Worm (Caenorhabditis elegans) whole organism, L3 larva: ENCODE data around the gene hlh-28.

Source experiments
- daf-12 ChIP-seq: fragments of 150-350 bp; optimal IDR thresholded peaks from 2 replicates; lab custom pipeline; 2014; ENCODE audit warnings: missing biosample characterization, missing genetic modification reagents, missing genetic modification characterization
- elt-1 ChIP-seq: fragments of 150-350 bp; optimal IDR thresholded peaks from 2 replicates; lab custom pipeline; 2014; ENCODE audit warnings: missing biosample characterization, missing genetic modification characterization
- fos-1 ChIP-seq: fragments of 150-350 bp; optimal IDR thresholded peaks from 2 replicates; lab custom pipeline; 2014; ENCODE audit warnings: missing biosample characterization, missing genetic modification characterization
- lin-15B ChIP-seq: fragments of 150-350 bp; optimal IDR thresholded peaks from 2 replicates; lab custom pipeline; 2014; ENCODE audit warnings: missing biosample characterization, missing genetic modification characterization
- lin-39 ChIP-seq: fragments of 150-350 bp; optimal IDR thresholded peaks from 2 replicates; lab custom pipeline; 2018; ENCODE audit warnings: missing biosample characterization, missing genetic modification reagents, missing genetic modification characterization
- nhr-11 ChIP-seq: fragments of 150-350 bp; optimal IDR thresholded peaks from 2 replicates; lab custom pipeline; 2014; ENCODE audit warnings: missing biosample characterization, missing genetic modification characterization
- nhr-12 ChIP-seq: fragments of 150-350 bp; optimal IDR thresholded peaks from 2 replicates; lab custom pipeline; 2014; ENCODE audit warnings: missing biosample characterization, missing genetic modification characterization
- nhr-28 ChIP-seq: fragments of 150-350 bp; optimal IDR thresholded peaks from 2 replicates; lab custom pipeline; 2014; ENCODE audit warnings: missing biosample characterization, missing genetic modification characterization
- nhr-76 ChIP-seq: fragments of 150-350 bp; sonication (generic microtip); optimal IDR thresholded peaks from 5 replicates; lab custom pipeline; 2014; ENCODE audit warnings: missing biosample characterization, missing genetic modification characterization
- pqm-1 ChIP-seq: fragments of 150-350 bp; optimal IDR thresholded peaks from 2 replicates; lab custom pipeline; 2017; ENCODE audit warnings: missing biosample characterization, missing genetic modification characterization, inconsistent platforms
- snpc-4 ChIP-seq: fragments of 150-350 bp; optimal IDR thresholded peaks from 2 replicates; lab custom pipeline; 2014; ENCODE audit warnings: missing biosample characterization, missing genetic modification characterization
- unc-39 ChIP-seq: sonication (generic microtip); optimal IDR thresholded peaks from 4 replicates; lab custom pipeline; 2017; ENCODE audit warnings: missing biosample characterization, missing genetic modification characterization

ce11 chrX:17539968-17540367, 10.9 kb upstream of the hlh-28 start:
- TF ChIP-seq unc-39 (tag; lab: Kevin White, UChicago) (no peak), nhr-11 (no peak), daf-12 (tag; lab: Kevin White, UChicago) (no peak), elt-1 (tag; lab: Kevin White, UChicago) (no peak), pqm-1 (tag; lab: Kevin White, UChicago) (no peak), fos-1 (tag; lab: Kevin White, UChicago) (no peak), nhr-76 (tag; lab: Kevin White, UChicago) (no peak), nhr-28 (tag; lab: Kevin White, UChicago) (no peak), snpc-4 (tag; lab: Kevin White, UChicago) (no peak), nhr-12 (tag; lab: Kevin White, UChicago) (no peak), lin-39 (tag; lab: Kevin White, UChicago) (no peak), lin-15B (tag; lab: Kevin White, UChicago) (no peak)
